Fruit fly (Drosophila melanogaster): ENCODE results near the gene Tsp39D.

The Tsp39D gene

DNA sequence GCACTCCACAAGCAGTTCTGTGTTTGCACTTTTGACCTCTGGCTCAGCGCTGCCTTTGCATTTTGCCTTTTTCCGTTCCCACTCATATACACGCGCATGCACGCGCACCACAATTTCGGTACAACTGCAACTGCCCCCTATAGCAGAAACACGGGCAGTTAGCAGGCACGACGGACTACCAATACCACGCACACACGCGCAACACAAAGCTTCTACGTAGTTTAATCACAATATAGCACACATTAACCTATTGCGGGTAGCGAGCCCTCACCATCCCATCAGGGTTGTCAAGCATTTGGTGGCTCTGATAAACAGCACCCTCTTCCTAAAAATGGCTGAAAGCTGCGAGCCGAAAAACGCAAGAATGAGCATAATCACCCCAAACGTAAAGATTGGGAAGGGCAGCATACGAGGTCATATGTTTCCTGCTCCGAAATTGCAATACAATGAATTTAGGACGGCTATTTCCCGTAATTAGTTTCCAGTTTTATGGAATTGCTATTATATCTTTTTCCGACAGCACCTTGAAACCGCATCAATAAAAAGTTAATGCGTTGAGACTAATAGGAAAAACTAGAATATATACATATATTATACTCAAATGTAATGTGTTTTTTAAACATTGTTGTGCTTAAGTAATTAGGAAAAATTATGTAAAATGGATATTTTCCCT lies 34.5 kb upstream of the Tsp39D start, which contains the start of gene Mondo (continued):
- TF ChIP-seq CG11696 (GFP tag; IDR thresholded peaks at IDR 0.05) (no peak), sug (tag; optimal IDR thresholded peaks at IDR 0.05) (no peak), CG7786 (GFP tag; optimal IDR thresholded peaks at IDR 0.05) (no peak), ato (GFP tag; IDR thresholded peaks at IDR 0.05; ENCODE audit: partially characterized antibody) (no peak; the same call in 1 of the 2 replicates), tin (GFP tag; optimal IDR thresholded peaks at IDR 0.05) (no peak), ro (GFP tag; IDR thresholded peaks at IDR 0.05) (no peak), da (GFP tag; optimal IDR thresholded peaks at IDR 0.05) (no peak), twi (tag; optimal IDR thresholded peaks at IDR 0.05) (peak; percentile 19), NC2β (GFP tag; optimal IDR thresholded peaks at IDR 0.05) (no peak), CG2875 (GFP tag; optimal IDR thresholded peaks at IDR 0.05) (no peak), her (GFP tag; optimal IDR thresholded peaks at IDR 0.05) (peak; percentile 99), CG13424 (tag; optimal IDR thresholded peaks at IDR 0.05) (peak; percentile 54), CG6683 (GFP tag; optimal IDR thresholded peaks at IDR 0.05) (no peak), Ada2b (GFP tag; IDR thresholded peaks at IDR 0.05) (peak; percentile 29; the same call in 1 of the 2 replicates), CG10462 (GFP tag; optimal IDR thresholded peaks at IDR 0.05) (no peak), sens-2 (GFP tag; IDR thresholded peaks at IDR 0.05) (no peak), CG31388 (GFP tag; optimal IDR thresholded peaks at IDR 0.05) (no peak), hbn (GFP tag; IDR thresholded peaks at IDR 0.05; ENCODE audit: partially characterized antibody) (0 out of 2 replicates have a peak, but pooled peaks have one; percentile 8), kni (GFP tag; optimal IDR thresholded peaks at IDR 0.05) (no peak), B-H2 (GFP tag; optimal IDR thresholded peaks at IDR 0.05) (peak; percentile 8), CG6765 (GFP tag; optimal IDR thresholded peaks at IDR 0.05) (no peak), mam (GFP tag; optimal IDR thresholded peaks at IDR 0.05) (peak; percentile 16), yki (optimal IDR thresholded peaks at IDR 0.05) (no peak), pfk (GFP tag; optimal IDR thresholded peaks at IDR 0.05) (no peak), CG1832 (GFP tag; optimal IDR thresholded peaks at IDR 0.05) (no peak), YL-1 (GFP tag; optimal IDR thresholded peaks at IDR 0.05) (no peak), CG32767 (GFP tag; IDR thresholded peaks at IDR 0.05) (no peak), CG30020 (tag; optimal IDR thresholded peaks at IDR 0.05) (peak; percentile 89), D19B (GFP tag; optimal IDR thresholded peaks at IDR 0.05) (peak; percentile 10), lmd (GFP tag; IDR thresholded peaks at IDR 0.05) (no peak; the same call in 1 of the 2 replicates), Mad (GFP tag; optimal IDR thresholded peaks at IDR 0.05) (peak; percentile 14), ash1 (GFP tag; optimal IDR thresholded peaks at IDR 0.05) (peak; percentile 0), CG1233 (GFP tag; optimal IDR thresholded peaks at IDR 0.05) (peak; percentile 13), CG9215 (GFP tag; IDR thresholded peaks at IDR 0.05) (no peak), cg (GFP tag; optimal IDR thresholded peaks at IDR 0.05) (peak; percentile 77), CG13624 (GFP tag; optimal IDR thresholded peaks at IDR 0.05) (no peak), Dek (tag; optimal IDR thresholded peaks at IDR 0.05) (peak; percentile 10), Xbp1 (GFP tag; optimal IDR thresholded peaks at IDR 0.05) (no peak), Dad (GFP tag; optimal IDR thresholded peaks at IDR 0.05) (no peak), aop (GFP tag; IDR thresholded peaks at IDR 0.05) (no peak), E2f2 (GFP tag; IDR thresholded peaks at IDR 0.05) (no peak), ken (GFP tag; IDR thresholded peaks at IDR 0.05) (no peak), caup (GFP tag; optimal IDR thresholded peaks at IDR 0.05; ENCODE audit: severe bottlenecking) (no peak), Spps (tag; optimal IDR thresholded peaks at IDR 0.05) (no peak), CG14710 (tag; optimal IDR thresholded peaks at IDR 0.05) (no peak), Sox102F (GFP tag; optimal IDR thresholded peaks at IDR 0.05) (peak; percentile 45), peb (GFP tag; IDR thresholded peaks at IDR 0.05) (no peak), Dbx (GFP tag; IDR thresholded peaks at IDR 0.05) (peak; percentile 13; the same call in 1 of the 3 replicates), mld (GFP tag; IDR thresholded peaks at IDR 0.05; ENCODE audit: partially characterized antibody) (peak; percentile 32; the same call in 1 of the 3 replicates)

Measured in whole organism, embryonic.